Worm (Caenorhabditis elegans) whole organism, young adult: ENCODE data around the gene agl-1.

Experiments
- C17E4.6 ChIP-seq: fragments of 200-800 bp; sonication (Bioruptor generic); IDR thresholded peaks from 2 replicates; pipeline ENCODE4 v1.3.6; 2022; ENCODE audit warnings: missing genetic modification reagents, missing genetic modification characterization, missing compliant biosample characterization
- D2030.7 ChIP-seq: fragments of 200-800 bp; sonication (Bioruptor generic); IDR thresholded peaks from 2 replicates; pipeline ENCODE4 v1.3.6; 2022; ENCODE audit warnings: missing genetic modification reagents, missing genetic modification characterization, missing compliant biosample characterization
- F10E7.11 ChIP-seq: sonication (generic microtip); optimal IDR thresholded peaks from 2 replicates; lab custom pipeline; 2017; ENCODE audit warnings: mild to moderate bottlenecking, missing genetic modification characterization, moderate library complexity, missing compliant biosample characterization
- F22D6.2 ChIP-seq: sonication (generic microtip); optimal IDR thresholded peaks from 2 replicates; lab custom pipeline; 2016; ENCODE audit warnings: mild to moderate bottlenecking, missing genetic modification characterization, missing compliant biosample characterization
- F33H1.4 ChIP-seq: fragments of 200-800 bp; sonication (Bioruptor generic); IDR thresholded peaks from 2 replicates; pipeline ENCODE4 v1.3.6; 2022; ENCODE audit warnings: missing genetic modification reagents, missing genetic modification characterization, missing compliant biosample characterization
- F39B2.1 ChIP-seq: fragments of 200-800 bp; sonication (Bioruptor generic); IDR thresholded peaks from 2 replicates; pipeline ENCODE4 v1.3.6; 2022; ENCODE audit warnings: missing genetic modification reagents, missing genetic modification characterization, missing compliant biosample characterization
- F49E8.2 ChIP-seq: sonication (generic microtip); optimal IDR thresholded peaks from 3 replicates; lab custom pipeline; 2017; ENCODE audit warnings: missing genetic modification characterization, mild to moderate bottlenecking, missing compliant biosample characterization, antibody characterized with exemption, moderate library complexity; ENCODE audit not compliant: insufficient read depth
- Y79H2A.3 ChIP-seq: fragments of 200-800 bp; sonication (Bioruptor generic); conservative IDR thresholded peaks from 2 replicates; pipeline ENCODE4 v1.3.6; 2022; ENCODE audit warnings: missing genetic modification reagents, missing genetic modification characterization, missing compliant biosample characterization
- akir-1 ChIP-seq: fragments of 200-800 bp; sonication (Bioruptor generic); optimal IDR thresholded peaks from 2 replicates; lab custom pipeline; 2018; ENCODE audit warnings: mild to moderate bottlenecking, missing genetic modification characterization, moderate library complexity, missing compliant biosample characterization
- aptf-2 ChIP-seq: fragments of 200-800 bp; sonication (Bioruptor generic); conservative IDR thresholded peaks from 2 replicates; pipeline ENCODE4 v1.3.6; 2022; ENCODE audit warnings: missing genetic modification reagents, missing genetic modification characterization, missing compliant biosample characterization
- attf-6 ChIP-seq: fragments of 200-800 bp; sonication (Bioruptor generic); IDR thresholded peaks from 2 replicates; pipeline ENCODE4 v1.3.6; 2022; ENCODE audit warnings: missing genetic modification reagents, missing genetic modification characterization, missing compliant biosample characterization
- bed-1 ChIP-seq: fragments of 200-800 bp; sonication (Bioruptor generic); IDR thresholded peaks from 2 replicates; pipeline ENCODE4 v1.3.6; 2022; ENCODE audit warnings: missing genetic modification reagents, missing genetic modification characterization, missing compliant biosample characterization
- cebp-2 ChIP-seq: fragments of 200-800 bp; sonication (Bioruptor generic); IDR thresholded peaks from 2 replicates; pipeline ENCODE4 v1.3.6; 2022; ENCODE audit warnings: missing genetic modification characterization, missing compliant biosample characterization
- ceh-40 ChIP-seq: fragments of 200-800 bp; sonication (Bioruptor generic); IDR thresholded peaks from 2 replicates; pipeline ENCODE4 v1.3.6; 2022; ENCODE audit warnings: missing genetic modification characterization, missing compliant biosample characterization
- ceh-58 ChIP-seq: fragments of 200-800 bp; sonication (Bioruptor generic); IDR thresholded peaks from 2 replicates; pipeline ENCODE4 v1.3.6; 2022; ENCODE audit warnings: missing genetic modification characterization, missing compliant biosample characterization
- ceh-79 ChIP-seq: sonication (generic microtip); optimal IDR thresholded peaks from 2 replicates; lab custom pipeline; 2017; ENCODE audit warnings: mild to moderate bottlenecking, missing genetic modification characterization, missing compliant biosample characterization
- ceh-91 ChIP-seq: fragments of 200-800 bp; sonication (Bioruptor generic); IDR thresholded peaks from 2 replicates; pipeline ENCODE4 v1.3.6; 2022; ENCODE audit warnings: missing genetic modification reagents, missing genetic modification characterization, missing compliant biosample characterization
- die-1 ChIP-seq: sonication (generic microtip); optimal IDR thresholded peaks from 2 replicates; lab custom pipeline; 2016; ENCODE audit warnings: missing genotype, mild to moderate bottlenecking, missing genetic modification characterization, missing compliant biosample characterization
- dpl-1 ChIP-seq: fragments of 150-350 bp; optimal IDR thresholded peaks from 2 replicates; lab custom pipeline; 2014; ENCODE audit warnings: missing biosample characterization, missing genetic modification reagents, missing genetic modification characterization
- efl-1 ChIP-seq: fragments of 150-350 bp; optimal IDR thresholded peaks from 2 replicates; lab custom pipeline; 2014; ENCODE audit warnings: missing biosample characterization, missing genetic modification reagents, missing genetic modification characterization
- egrh-3 ChIP-seq: fragments of 200-800 bp; sonication (Bioruptor generic); IDR thresholded peaks from 2 replicates; pipeline ENCODE4 v1.3.6; 2022; ENCODE audit warnings: missing genetic modification reagents, missing genetic modification characterization, missing compliant biosample characterization
- ekl-4 ChIP-seq: fragments of 200-800 bp; sonication (Bioruptor generic); IDR thresholded peaks from 2 replicates; pipeline ENCODE4 v1.3.6; 2022; ENCODE audit warnings: missing genetic modification reagents, missing genetic modification characterization, missing compliant biosample characterization
- ets-4 ChIP-seq: fragments of 200-800 bp; sonication (Bioruptor generic); optimal IDR thresholded peaks from 2 replicates; lab custom pipeline; 2018; ENCODE audit warnings: mild to moderate bottlenecking, missing genetic modification characterization, missing compliant biosample characterization
- him-1 ChIP-seq: sonication (generic microtip); optimal IDR thresholded peaks from 2 replicates; lab custom pipeline; 2016; ENCODE audit warnings: missing genotype, missing genetic modification reagents, missing genetic modification characterization, missing compliant biosample characterization
- hmg-1.2 ChIP-seq: fragments of 200-800 bp; sonication (Bioruptor generic); IDR thresholded peaks from 2 replicates; pipeline ENCODE4 v1.3.6; 2022; ENCODE audit warnings: missing genetic modification reagents, missing genetic modification characterization, missing compliant biosample characterization
- hsf-1 ChIP-seq: fragments of 200-800 bp; sonication (Bioruptor generic); IDR thresholded peaks from 2 replicates; pipeline ENCODE4 v1.3.6; 2022; ENCODE audit warnings: missing genetic modification reagents, missing genetic modification characterization, missing compliant biosample characterization
- lin-54 ChIP-seq: fragments of 200-800 bp; sonication (Bioruptor generic); optimal IDR thresholded peaks from 2 replicates; lab custom pipeline; 2018; ENCODE audit warnings: mild to moderate bottlenecking, missing genetic modification characterization, missing compliant biosample characterization
- lsl-1 ChIP-seq: fragments of 200-800 bp; sonication (Bioruptor generic); optimal IDR thresholded peaks from 2 replicates; lab custom pipeline; 2018; ENCODE audit warnings: mild to moderate bottlenecking, missing genetic modification characterization, moderate library complexity, missing compliant biosample characterization
- lsy-27 ChIP-seq: sonication (generic microtip); optimal IDR thresholded peaks from 2 replicates; lab custom pipeline; 2017; ENCODE audit warnings: missing genetic modification characterization, mild to moderate bottlenecking, missing compliant biosample characterization, antibody characterized with exemption, missing genotype, borderline replicate concordance; ENCODE audit not compliant: insufficient read depth
- madf-6 ChIP-seq: fragments of 200-800 bp; sonication (Bioruptor generic); IDR thresholded peaks from 2 replicates; pipeline ENCODE4 v1.3.6; 2022; ENCODE audit warnings: missing genetic modification reagents, missing genetic modification characterization, missing compliant biosample characterization
- madf-8 ChIP-seq: fragments of 200-800 bp; sonication (Bioruptor generic); conservative IDR thresholded peaks from 2 replicates; pipeline ENCODE4 v1.3.6; 2022; ENCODE audit warnings: missing genetic modification reagents, missing genetic modification characterization, missing compliant biosample characterization
- mcd-1 ChIP-seq: fragments of 200-800 bp; sonication (Bioruptor generic); IDR thresholded peaks from 2 replicates; pipeline ENCODE4 v1.3.6; 2022; ENCODE audit warnings: missing genetic modification reagents, missing genetic modification characterization, missing compliant biosample characterization
- mes-4 ChIP-seq: sonication (generic microtip); optimal IDR thresholded peaks from 2 replicates; lab custom pipeline; 2016; ENCODE audit warnings: missing genotype, missing genetic modification characterization, missing compliant biosample characterization
- nfyb-1 ChIP-seq: fragments of 200-800 bp; sonication (Bioruptor generic); IDR thresholded peaks from 2 replicates; pipeline ENCODE4 v1.3.6; 2022; ENCODE audit warnings: missing genetic modification reagents, missing genetic modification characterization, missing compliant biosample characterization
- snpc-1.3 ChIP-seq: sonication (generic microtip); optimal IDR thresholded peaks from 2 replicates; lab custom pipeline; 2017; ENCODE audit warnings: missing genetic modification characterization, mild to moderate bottlenecking, missing compliant biosample characterization, antibody characterized with exemption, moderate library complexity, missing genotype, missing genetic modification reagents; ENCODE audit not compliant: insufficient read depth
- snpc-3.4 ChIP-seq: sonication (generic microtip); optimal IDR thresholded peaks from 2 replicates; lab custom pipeline; 2017; ENCODE audit warnings: missing genetic modification characterization, mild to moderate bottlenecking, missing compliant biosample characterization, antibody characterized with exemption, moderate library complexity, missing genotype, missing genetic modification reagents
- tbp1 ChIP-seq: fragments of 200-800 bp; sonication (Bioruptor generic); optimal IDR thresholded peaks from 2 replicates; lab custom pipeline; 2018; ENCODE audit warnings: mild to moderate bottlenecking, missing genetic modification characterization, missing compliant biosample characterization
- tlf-1 ChIP-seq: fragments of 200-800 bp; sonication (Bioruptor generic); optimal IDR thresholded peaks from 2 replicates; lab custom pipeline; 2018; ENCODE audit warnings: mild to moderate bottlenecking, missing genetic modification characterization, missing compliant biosample characterization
- unc-62 ChIP-seq: fragments of 150-350 bp; optimal IDR thresholded peaks from 2 replicates; lab custom pipeline; 2014; ENCODE audit warnings: missing biosample characterization, missing genetic modification reagents, missing genetic modification characterization
- xnd-1 ChIP-seq: sonication (generic microtip); optimal IDR thresholded peaks from 2 replicates; lab custom pipeline; 2016; ENCODE audit warnings: missing genotype, missing genetic modification reagents, missing genetic modification characterization, missing compliant biosample characterization
- zfh-2 ChIP-seq: fragments of 200-800 bp; sonication (Bioruptor generic); conservative IDR thresholded peaks from 2 replicates; pipeline ENCODE4 v1.3.6; 2022; ENCODE audit warnings: missing genetic modification reagents, missing genetic modification characterization, missing compliant biosample characterization
- zim-3 ChIP-seq: sonication (generic microtip); optimal IDR thresholded peaks from 2 replicates; lab custom pipeline; 2017; ENCODE audit warnings: mild to moderate bottlenecking, missing genetic modification characterization, moderate library complexity, missing compliant biosample characterization
- ztf-25 ChIP-seq: fragments of 200-800 bp; sonication (Bioruptor generic); IDR thresholded peaks from 2 replicates; pipeline ENCODE4 v1.3.6; 2022; ENCODE audit warnings: missing genetic modification reagents, missing genetic modification characterization, missing compliant biosample characterization
- ztf-26 ChIP-seq: sonication (generic microtip); optimal IDR thresholded peaks from 2 replicates; lab custom pipeline; 2017; ENCODE audit warnings: missing genetic modification characterization, missing compliant biosample characterization
- ztf-28 ChIP-seq: fragments of 200-800 bp; sonication (Bioruptor generic); IDR thresholded peaks from 2 replicates; pipeline ENCODE4 v1.3.6; 2022; ENCODE audit warnings: missing genetic modification reagents, missing genetic modification characterization, missing compliant biosample characterization
- ztf-3 ChIP-seq: fragments of 200-800 bp; sonication (Bioruptor generic); optimal IDR thresholded peaks from 2 replicates; lab custom pipeline; 2018; ENCODE audit warnings: mild to moderate bottlenecking, missing genetic modification characterization, missing compliant biosample characterization
- ztf-6 ChIP-seq: fragments of 200-800 bp; sonication (Bioruptor generic); IDR thresholded peaks from 2 replicates; pipeline ENCODE4 v1.3.6; 2022; ENCODE audit warnings: missing genetic modification reagents, missing genetic modification characterization, missing compliant biosample characterization

agl-1 gene

ce11 chrII:14318027-14318426, 39.9 kb downstream of the agl-1 start, which contains the start of gene Y54G11A.14:
Y54G11A.14 (plus strand) TSS chrII:14318158.
- TF ChIP-seq egrh-3 (GFP tag; lab: Robert Waterston, UW) = peak; percentile 68
- no peak for TF ChIP-seq efl-1 (GFP tag; lab: Kevin White, UChicago)
- peak; percentile 3 for TF ChIP-seq akir-1 (GFP tag; lab: Kevin White, UChicago)
- TF ChIP-seq him-1 (tag; lab: Kevin White, UChicago) = no peak
- peak; percentile 76; the same call in 1 of the 2 replicates for TF ChIP-seq zfh-2 (GFP tag; lab: Robert Waterston, UW)

- TF ChIP-seq ztf-26 (tag; lab: Kevin White, UChicago) = no peak
- TF ChIP-seq die-1 = no peak
- TF ChIP-seq aptf-2 = no peak
- no peak for TF ChIP-seq hsf-1 (GFP tag; lab: Robert Waterston, UW)
- TF ChIP-seq F22D6.2 = no peak
- no peak for TF ChIP-seq akir-1 (GFP tag; lab: Kevin White, UChicago)
- no peak for TF ChIP-seq unc-62 (GFP tag; lab: Kevin White, UChicago)
- peak; percentile 9 for TF ChIP-seq tbp1 (GFP tag; lab: Kevin White, UChicago)
- no peak for TF ChIP-seq mcd-1 (GFP tag; lab: Robert Waterston, UW)
- TF ChIP-seq nfyb-1 (GFP tag; lab: Robert Waterston, UW) = no peak
- no peak for TF ChIP-seq ztf-25 (GFP tag; lab: Robert Waterston, UW)
- peak; percentile 55 for TF ChIP-seq efl-1 (GFP tag; lab: Kevin White, UChicago)
- peak; percentile 50 for TF ChIP-seq F49E8.2
- peak; percentile 66 for TF ChIP-seq ceh-91 (GFP tag; lab: Robert Waterston, UW)
- no peak for TF ChIP-seq dpl-1 (GFP tag; lab: Kevin White, UChicago)
- no peak for TF ChIP-seq ceh-79 (tag; lab: Kevin White, UChicago)
- no peak for TF ChIP-seq F10E7.11 (tag; lab: Kevin White, UChicago)
- TF ChIP-seq egrh-3 (GFP tag; lab: Robert Waterston, UW) = no peak
- TF ChIP-seq hmg-1.2 (GFP tag; lab: Robert Waterston, UW) = no peak
- TF ChIP-seq ztf-3 (GFP tag; lab: Kevin White, UChicago) = no peak
- peak; percentile 93 for TF ChIP-seq F33H1.4
- no peak for TF ChIP-seq C17E4.6 (GFP tag; lab: Robert Waterston, UW)
- TF ChIP-seq lsy-27 (tag; lab: Kevin White, UChicago) = no peak
- TF ChIP-seq ztf-28 (GFP tag; lab: Robert Waterston, UW) = no peak
- no peak for TF ChIP-seq mes-4 (tag; lab: Kevin White, UChicago)
- TF ChIP-seq ceh-58 (GFP tag; lab: Robert Waterston, UW) = no peak
- TF ChIP-seq F39B2.1 = no peak
- peak; percentile 65; the same call in 1 of the 2 replicates for TF ChIP-seq D2030.7 (GFP tag; lab: Robert Waterston, UW)
- peak; percentile 95 for TF ChIP-seq lsl-1 (GFP tag; lab: Kevin White, UChicago)
- peak; percentile 34 for TF ChIP-seq snpc-3.4 (tag; lab: Kevin White, UChicago)
- TF ChIP-seq attf-6 (GFP tag; lab: Robert Waterston, UW) = no peak
- no peak for TF ChIP-seq cebp-2 (GFP tag; lab: Robert Waterston, UW)
- peak; percentile 94 for TF ChIP-seq madf-6
- TF ChIP-seq madf-8 = peak; percentile 81
- no peak for TF ChIP-seq ztf-6 (GFP tag; lab: Robert Waterston, UW)
- no peak for TF ChIP-seq ets-4 (GFP tag; lab: Kevin White, UChicago)
- no peak for TF ChIP-seq Y79H2A.3 (GFP tag; lab: Robert Waterston, UW)
- no peak for TF ChIP-seq bed-1 (GFP tag; lab: Robert Waterston, UW)
- TF ChIP-seq ceh-40 (GFP tag; lab: Robert Waterston, UW) = no peak
- TF ChIP-seq ekl-4 = no peak
- TF ChIP-seq lin-54 (GFP tag; lab: Kevin White, UChicago) = peak; percentile 38
- no peak for TF ChIP-seq zim-3 (tag; lab: Kevin White, UChicago)
- peak; percentile 78 for TF ChIP-seq xnd-1 (tag; lab: Kevin White, UChicago)
- TF ChIP-seq tlf-1 (GFP tag; lab: Kevin White, UChicago) = no peak
- TF ChIP-seq snpc-1.3 (tag; lab: Kevin White, UChicago) = no peak
These were observed 45.7 kb downstream of the agl-1 start for ce11 chrII:14312182-14312581.
